Worm (Caenorhabditis elegans) whole organism, late embryonic: Measurements from ENCODE around the gene decr-1.3.

Source experiments
- C08G9.2 ChIP-seq: sonication (generic microtip); optimal IDR thresholded peaks from 2 replicates; lab custom pipeline; 2016; ENCODE audit warnings: mild to moderate bottlenecking, missing genetic modification characterization, moderate library complexity, missing compliant biosample characterization
- C38D4.7 ChIP-seq: fragments of 200-800 bp; sonication (Bioruptor generic); optimal IDR thresholded peaks from 2 replicates; lab custom pipeline; 2018; ENCODE audit warnings: mild to moderate bottlenecking, missing genetic modification characterization, moderate library complexity, missing compliant biosample characterization
- F13H6.1 ChIP-seq: sonication (generic microtip); optimal IDR thresholded peaks from 2 replicates; lab custom pipeline; 2016; ENCODE audit warnings: missing genetic modification characterization, missing compliant biosample characterization
- K02D7.2 ChIP-seq: sonication (generic microtip); optimal IDR thresholded peaks from 2 replicates; lab custom pipeline; 2017; ENCODE audit warnings: mild to moderate bottlenecking, missing genetic modification characterization, missing compliant biosample characterization
- K09A11.1 ChIP-seq: sonication (generic microtip); optimal IDR thresholded peaks from 2 replicates; lab custom pipeline; 2017; ENCODE audit warnings: antibody characterized with exemption, mild to moderate bottlenecking, missing genetic modification characterization, missing compliant biosample characterization; ENCODE audit not compliant: insufficient read depth
- T23F11.4 ChIP-seq: fragments of 200-800 bp; sonication (Bioruptor generic); optimal IDR thresholded peaks from 2 replicates; lab custom pipeline; 2018; ENCODE audit warnings: mild to moderate bottlenecking, missing genetic modification characterization, missing compliant biosample characterization
- ahr-1 ChIP-seq: sonication (generic microtip); optimal IDR thresholded peaks from 2 replicates; lab custom pipeline; 2016; ENCODE audit warnings: missing genetic modification characterization, missing compliant biosample characterization
- ama-1 ChIP-seq: fragments of 150-350 bp; optimal IDR thresholded peaks from 2 replicates; lab custom pipeline; 2014
- ceh-14 ChIP-seq: sonication (generic microtip); optimal IDR thresholded peaks from 2 replicates; lab custom pipeline; 2016; ENCODE audit warnings: missing genotype, missing genetic modification characterization, missing compliant biosample characterization
- ceh-18 ChIP-seq: sonication (generic microtip); optimal IDR thresholded peaks from 2 replicates; lab custom pipeline; 2016; ENCODE audit warnings: missing genetic modification characterization, missing compliant biosample characterization
- ceh-22 ChIP-seq: sonication (generic microtip); optimal IDR thresholded peaks from 2 replicates; lab custom pipeline; 2017; ENCODE audit warnings: missing biosample characterization, missing genetic modification characterization
- ceh-30 ChIP-seq: fragments of 150-350 bp; optimal IDR thresholded peaks from 2 replicates; lab custom pipeline; 2014; ENCODE audit warnings: missing biosample characterization, missing genetic modification characterization
- ceh-31 ChIP-seq: sonication (generic microtip); optimal IDR thresholded peaks from 2 replicates; lab custom pipeline; 2016; ENCODE audit warnings: missing genetic modification characterization, missing compliant biosample characterization
- ceh-34 ChIP-seq: sonication (generic microtip); optimal IDR thresholded peaks from 2 replicates; lab custom pipeline; 2016; ENCODE audit warnings: mild to moderate bottlenecking, missing genetic modification characterization, missing compliant biosample characterization
- ceh-48 ChIP-seq: sonication (generic microtip); optimal IDR thresholded peaks from 2 replicates; lab custom pipeline; 2016; ENCODE audit warnings: missing genetic modification characterization, inconsistent platforms, missing compliant biosample characterization
- ceh-6 ChIP-seq: fragments of 200-800 bp; sonication (Bioruptor generic); optimal IDR thresholded peaks from 2 replicates; lab custom pipeline; 2018; ENCODE audit warnings: mild to moderate bottlenecking, missing genetic modification characterization, missing compliant biosample characterization
- dmd-4 ChIP-seq: sonication (generic microtip); optimal IDR thresholded peaks from 2 replicates; lab custom pipeline; 2016; ENCODE audit warnings: borderline replicate concordance, missing genetic modification characterization, missing compliant biosample characterization
- dve-1 ChIP-seq: sonication (generic microtip); optimal IDR thresholded peaks from 2 replicates; lab custom pipeline; 2017; ENCODE audit warnings: antibody characterized with exemption, mild to moderate bottlenecking, missing genetic modification characterization, missing compliant biosample characterization
- elt-4 ChIP-seq: sonication (generic microtip); optimal IDR thresholded peaks from 2 replicates; lab custom pipeline; 2016; ENCODE audit warnings: missing genetic modification characterization, missing compliant biosample characterization
- ets-4 ChIP-seq: sonication (generic microtip); optimal IDR thresholded peaks from 2 replicates; lab custom pipeline; 2016; ENCODE audit warnings: missing genetic modification characterization, missing compliant biosample characterization
- eyg-1 ChIP-seq: sonication (generic microtip); optimal IDR thresholded peaks from 2 replicates; lab custom pipeline; 2016; ENCODE audit warnings: missing genotype, missing genetic modification characterization, missing compliant biosample characterization
- fax-1 ChIP-seq: sonication (generic microtip); optimal IDR thresholded peaks from 2 replicates; lab custom pipeline; 2016; ENCODE audit warnings: missing genotype, missing genetic modification characterization, missing compliant biosample characterization
- fkh-10 ChIP-seq: fragments of 150-350 bp; optimal IDR thresholded peaks from 2 replicates; lab custom pipeline; 2014; ENCODE audit warnings: missing biosample characterization, missing genetic modification reagents, missing genetic modification characterization
- fkh-6 ChIP-seq: sonication (generic microtip); optimal IDR thresholded peaks from 2 replicates; lab custom pipeline; 2016; ENCODE audit warnings: missing genetic modification characterization, missing compliant biosample characterization
- hlh-15 ChIP-seq: sonication (generic microtip); optimal IDR thresholded peaks from 2 replicates; lab custom pipeline; 2016; ENCODE audit warnings: missing genetic modification characterization, missing compliant biosample characterization
- hlh-30 ChIP-seq: sonication (generic microtip); optimal IDR thresholded peaks from 2 replicates; lab custom pipeline; 2017; ENCODE audit warnings: antibody characterized with exemption, missing genetic modification characterization, missing compliant biosample characterization; ENCODE audit not compliant: insufficient read depth
- hlh-6 ChIP-seq: sonication (generic microtip); optimal IDR thresholded peaks from 2 replicates; lab custom pipeline; 2016; ENCODE audit warnings: missing genotype, missing genetic modification characterization, missing compliant biosample characterization
- lim-6 ChIP-seq: sonication (generic microtip); optimal IDR thresholded peaks from 2 replicates; lab custom pipeline; 2016; ENCODE audit warnings: missing genetic modification characterization, missing compliant biosample characterization
- lin-11 ChIP-seq: fragments of 200-800 bp; sonication (Bioruptor generic); optimal IDR thresholded peaks from 2 replicates; lab custom pipeline; 2018; ENCODE audit warnings: mild to moderate bottlenecking, missing genetic modification characterization, missing compliant biosample characterization
- mec-3 ChIP-seq: sonication (generic microtip); optimal IDR thresholded peaks from 2 replicates; lab custom pipeline; 2016; ENCODE audit warnings: borderline replicate concordance, missing genetic modification characterization, missing compliant biosample characterization
- nfya-1 ChIP-seq: sonication (generic microtip); optimal IDR thresholded peaks from 2 replicates; lab custom pipeline; 2017; ENCODE audit warnings: missing genetic modification characterization, mild to moderate bottlenecking, missing compliant biosample characterization, antibody characterized with exemption, moderate library complexity
- nhr-11 ChIP-seq: fragments of 150-350 bp; optimal IDR thresholded peaks from 2 replicates; lab custom pipeline; 2014; ENCODE audit warnings: missing biosample characterization, missing genetic modification characterization
- npax-4 ChIP-seq: sonication (generic microtip); optimal IDR thresholded peaks from 2 replicates; lab custom pipeline; 2016; ENCODE audit warnings: missing genetic modification characterization, missing compliant biosample characterization
- odd-2 ChIP-seq: sonication (generic microtip); optimal IDR thresholded peaks from 2 replicates; lab custom pipeline; 2017; ENCODE audit warnings: antibody characterized with exemption, mild to moderate bottlenecking, missing genetic modification characterization, missing compliant biosample characterization
- pat-9 ChIP-seq: fragments of 200-800 bp; sonication (Bioruptor generic); optimal IDR thresholded peaks from 2 replicates; lab custom pipeline; 2018; ENCODE audit warnings: mild to moderate bottlenecking, missing genetic modification characterization, moderate library complexity, missing compliant biosample characterization
- pax-1 ChIP-seq: fragments of 150-350 bp; optimal IDR thresholded peaks from 2 replicates; lab custom pipeline; 2014; ENCODE audit warnings: missing biosample characterization, missing genetic modification characterization
- pha-4 ChIP-seq: fragments of 150-350 bp; optimal IDR thresholded peaks from 2 replicates; lab custom pipeline; 2018; ENCODE audit warnings: missing biosample characterization, missing genetic modification reagents, missing genetic modification characterization
- pros-1 ChIP-seq: fragments of 150-350 bp; optimal IDR thresholded peaks from 2 replicates; lab custom pipeline; 2014; ENCODE audit warnings: missing biosample characterization, missing genetic modification reagents, missing genetic modification characterization
- sox-2 ChIP-seq: fragments of 200-800 bp; sonication (Bioruptor generic); IDR thresholded peaks from 2 replicates; pipeline ENCODE4 v1.3.6; 2022; ENCODE audit warnings: missing genetic modification reagents, missing genetic modification characterization, missing compliant biosample characterization
- tbx-2 ChIP-seq: sonication (generic microtip); optimal IDR thresholded peaks from 2 replicates; lab custom pipeline; 2016; ENCODE audit warnings: missing genetic modification characterization, missing compliant biosample characterization
- unc-42 ChIP-seq: sonication (generic microtip); optimal IDR thresholded peaks from 2 replicates; lab custom pipeline; 2016; ENCODE audit warnings: missing genotype, missing genetic modification characterization, missing compliant biosample characterization
- unc-55 ChIP-seq: sonication (generic microtip); optimal IDR thresholded peaks from 2 replicates; lab custom pipeline; 2017; ENCODE audit warnings: missing biosample characterization, missing genetic modification reagents, missing genetic modification characterization
- ztf-16 ChIP-seq: sonication (generic microtip); optimal IDR thresholded peaks from 2 replicates; lab custom pipeline; 2017; ENCODE audit warnings: missing genetic modification characterization, missing compliant biosample characterization

The decr-1.3 gene

ce11 chrII:8216922-8217321 is 43.6 kb upstream of the decr-1.3 start, which contains the start of gene ifg-1:
ifg-1 (plus strand) TSS chrII:8217222.
- no peak for TF ChIP-seq K02D7.2
- no peak for TF ChIP-seq ceh-31 (tag; lab: Kevin White, UChicago)
- no peak for TF ChIP-seq ceh-34 (tag; lab: Kevin White, UChicago)
- no peak for TF ChIP-seq hlh-15 (tag; lab: Kevin White, UChicago)
- no peak for TF ChIP-seq T23F11.4 (GFP tag; lab: Kevin White, UChicago)
- no peak for TF ChIP-seq K09A11.1 (tag; lab: Kevin White, UChicago)
- TF ChIP-seq ceh-14 (tag; lab: Kevin White, UChicago) = no peak
- no peak for TF ChIP-seq ztf-16 (tag; lab: Kevin White, UChicago)
- no peak for TF ChIP-seq fax-1 (tag; lab: Kevin White, UChicago)
- no peak for TF ChIP-seq tbx-2 (tag; lab: Kevin White, UChicago)
- no peak for TF ChIP-seq hlh-30 (tag; lab: Kevin White, UChicago)
- no peak for TF ChIP-seq fkh-10 (GFP tag; lab: Kevin White, UChicago)
- no peak for TF ChIP-seq dve-1 (tag; lab: Kevin White, UChicago)
- TF ChIP-seq C08G9.2 = no peak
- TF ChIP-seq F13H6.1 (tag; lab: Kevin White, UChicago) = no peak
- no peak for TF ChIP-seq eyg-1

- TF ChIP-seq ceh-14 (tag; lab: Kevin White, UChicago) = no peak
- no peak for TF ChIP-seq lim-6
- no peak for TF ChIP-seq C38D4.7 (GFP tag; lab: Kevin White, UChicago)
- peak; percentile 20 for TF ChIP-seq dve-1 (tag; lab: Kevin White, UChicago)
- TF ChIP-seq npax-4 (tag; lab: Kevin White, UChicago) = no peak
- peak; percentile 78 for TF ChIP-seq ceh-48 (tag; lab: Kevin White, UChicago)
- no peak for TF ChIP-seq ceh-6 (GFP tag; lab: Kevin White, UChicago)
- peak; percentile 32 for TF ChIP-seq ceh-34 (tag; lab: Kevin White, UChicago)
- TF ChIP-seq ceh-22 (tag; lab: Kevin White, UChicago) = no peak
- no peak for TF ChIP-seq ceh-31 (tag; lab: Kevin White, UChicago)
- TF ChIP-seq lin-11 (tag; lab: Kevin White, UChicago) = no peak
- peak; percentile 20 for TF ChIP-seq nfya-1
- TF ChIP-seq unc-55 (GFP tag; lab: Kevin White, UChicago) = peak; percentile 20
- no peak for TF ChIP-seq ama-1 (lab: Kevin White, UChicago)
- TF ChIP-seq odd-2 (tag; lab: Kevin White, UChicago) = no peak
- TF ChIP-seq dmd-4 (tag; lab: Kevin White, UChicago) = no peak
- no peak for TF ChIP-seq tbx-2 (tag; lab: Kevin White, UChicago)
- no peak for TF ChIP-seq mec-3 (tag; lab: Kevin White, UChicago)
- peak; percentile 37 for TF ChIP-seq unc-42 (tag; lab: Kevin White, UChicago)
- no peak for TF ChIP-seq ceh-30
- no peak for TF ChIP-seq fkh-6
- no peak for TF ChIP-seq hlh-15 (tag; lab: Kevin White, UChicago)
- no peak for TF ChIP-seq pros-1 (tag; lab: Kevin White, UChicago)
- no peak for TF ChIP-seq nhr-11
- no peak for TF ChIP-seq hlh-6 (tag; lab: Kevin White, UChicago)
- no peak for TF ChIP-seq hlh-30 (tag; lab: Kevin White, UChicago)
- peak; percentile 9 for TF ChIP-seq pax-1 (tag; lab: Kevin White, UChicago)
- no peak for TF ChIP-seq pat-9 (tag; lab: Kevin White, UChicago)
- no peak for TF ChIP-seq ceh-18 (tag; lab: Kevin White, UChicago)
- TF ChIP-seq sox-2 (GFP tag; lab: Robert Waterston, UW) = no peak
- TF ChIP-seq pha-4 (tag; lab: Kevin White, UChicago) = no peak
- TF ChIP-seq ets-4 (tag; lab: Kevin White, UChicago) = peak; percentile 21
- TF ChIP-seq elt-4 (tag; lab: Kevin White, UChicago) = no peak
- no peak for TF ChIP-seq ahr-1 (tag; lab: Kevin White, UChicago)
- TF ChIP-seq eyg-1 = no peak
- TF ChIP-seq, all 69 proteins: peak for 8
These were observed 43.1 kb upstream of the decr-1.3 start, which contains the start of gene M110.3 for ce11 chrII:8216433-8216832. M110.3 (minus strand) TSS chrII:8216616.
